Fruit fly (Drosophila melanogaster) whole organism, wandering third instar larva: ENCODE measurements around the gene trol.
A peak's percentile ranks its signal among the peaks of the same experiment; 100 is the strongest.

Source experiments
- Abd-B ChIP-seq: fragments of >200 bp; optimal IDR thresholded peaks from 2 replicates; lab custom pipeline; 2017; ENCODE audit warnings: missing biosample characterization, missing genetic modification characterization
- CG32264 ChIP-seq: fragments of 200-800 bp; sonication (Bioruptor generic); optimal IDR thresholded peaks from 2 replicates; lab custom pipeline; 2016; ENCODE audit warnings: missing biosample characterization, missing genetic modification characterization
- CG9705 ChIP-seq: fragments of 200-800 bp; sonication (Bioruptor generic); optimal IDR thresholded peaks from 2 replicates; lab custom pipeline; 2018; ENCODE audit warnings: missing biosample characterization, mild to moderate bottlenecking, missing genetic modification characterization
- CrebA ChIP-seq: fragments of 200-800 bp; sonication (Bioruptor generic); optimal IDR thresholded peaks from 2 replicates; lab custom pipeline; 2016; ENCODE audit warnings: missing biosample characterization, mild to moderate bottlenecking, missing genetic modification characterization, borderline replicate concordance
- Dfd ChIP-seq: fragments of >200 bp; optimal IDR thresholded peaks from 2 replicates; lab custom pipeline; 2017; ENCODE audit warnings: missing biosample characterization, missing genetic modification characterization
- Dif ChIP-seq: fragments of 200-275, 200-300 bp; sonication (Bioruptor generic); optimal IDR thresholded peaks from 2 replicates; lab custom pipeline; 2018; ENCODE audit warnings: missing biosample characterization, missing genetic modification characterization; ENCODE audit not compliant: partially characterized antibody
- GATAd ChIP-seq: sonication (Bioruptor generic); optimal IDR thresholded peaks from 2 replicates; lab custom pipeline; 2016; ENCODE audit warnings: missing biosample characterization, missing genetic modification characterization
- HLH106 ChIP-seq: fragments of 200-800 bp; optimal IDR thresholded peaks from 3 replicates; lab custom pipeline; 2019; ENCODE audit warnings: missing biosample characterization, mild to moderate bottlenecking, missing genetic modification characterization, moderate library complexity
- Hnf4 ChIP-seq: fragments of 200-800 bp; sonication (Bioruptor generic); optimal IDR thresholded peaks from 2 replicates; lab custom pipeline; 2016; ENCODE audit warnings: missing biosample characterization, mild to moderate bottlenecking, missing genetic modification characterization
- Hr78 ChIP-seq: fragments of >200 bp; optimal IDR thresholded peaks from 2 replicates; lab custom pipeline; 2017; ENCODE audit warnings: missing biosample characterization, missing genetic modification characterization
- Hr83 ChIP-seq: fragments of 200-300 bp; sonication (Bioruptor generic); optimal IDR thresholded peaks from 2 replicates; lab custom pipeline; 2016; ENCODE audit warnings: missing biosample characterization, mild to moderate bottlenecking, missing genetic modification characterization, moderate library complexity; ENCODE audit not compliant: poor library complexity, severe bottlenecking
- Jra ChIP-seq: sonication (Bioruptor generic); optimal IDR thresholded peaks from 2 replicates; lab custom pipeline; 2016; ENCODE audit warnings: missing biosample characterization, missing genetic modification characterization
- Mio ChIP-seq: sonication (Bioruptor generic); optimal IDR thresholded peaks from 2 replicates; lab custom pipeline; 2016; ENCODE audit warnings: missing biosample characterization, missing genetic modification characterization
- Myc ChIP-seq: fragments of >200 bp; optimal IDR thresholded peaks from 2 replicates; lab custom pipeline; 2017
- N ChIP-seq: fragments of >200 bp; optimal IDR thresholded peaks from 2 replicates; lab custom pipeline; 2018; ENCODE audit warnings: missing biosample characterization, missing external identifiers, missing genetic modification characterization
- OdsH ChIP-seq: fragments of 200-800 bp; sonication (Bioruptor generic); optimal IDR thresholded peaks from 2 replicates; lab custom pipeline; 2016; ENCODE audit warnings: missing biosample characterization, mild to moderate bottlenecking, missing genetic modification characterization
- Rel ChIP-seq, 2 experiments: fragments of 200-800 bp; sonication (Bioruptor generic) in 1 of 2; optimal IDR thresholded peaks; 2 replicates in 1 of 2; 3 replicates in 1 of 2; lab custom pipeline; 2016 to 2019; ENCODE audit warnings: mild to moderate bottlenecking in 2 of 2, missing biosample characterization in 2 of 2, missing genetic modification characterization in 2 of 2, moderate library complexity in 1 of 2
- Sp1 ChIP-seq: fragments of 200-800 bp; sonication (Bioruptor generic); optimal IDR thresholded peaks from 3 replicates; lab custom pipeline; 2019; ENCODE audit warnings: missing biosample characterization, mild to moderate bottlenecking, missing genetic modification characterization, moderate library complexity
- Vsx2 ChIP-seq: fragments of 200-300, 225-300 bp; sonication (Bioruptor generic); optimal IDR thresholded peaks from 2 replicates; lab custom pipeline; 2018; ENCODE audit warnings: missing biosample characterization, missing genetic modification characterization; ENCODE audit not compliant: partially characterized antibody
- br ChIP-seq: fragments of 200-800 bp; sonication (Bioruptor generic); optimal IDR thresholded peaks from 2 replicates; lab custom pipeline; 2016; ENCODE audit warnings: missing biosample characterization, missing genetic modification characterization
- brk ChIP-seq: fragments of 200-800 bp; sonication (Bioruptor generic); optimal IDR thresholded peaks from 2 replicates; lab custom pipeline; 2016; ENCODE audit warnings: missing biosample characterization, mild to moderate bottlenecking, missing genetic modification characterization
- dl ChIP-seq, 2 experiments: fragments of 175-275, 200-275 bp in 1 of 2; fragments of 200-275 bp in 1 of 2; sonication (Bioruptor generic); optimal IDR thresholded peaks; lab custom pipeline; 2018; ENCODE audit warnings: mild to moderate bottlenecking in 2 of 2, missing biosample characterization in 2 of 2, missing genetic modification characterization in 2 of 2, moderate library complexity in 2 of 2; ENCODE audit not compliant: partially characterized antibody in 2 of 2, insufficient read depth in 1 of 2
- dmrt93B ChIP-seq: fragments of 200-800 bp; sonication (Bioruptor generic); optimal IDR thresholded peaks from 2 replicates; lab custom pipeline; 2018; ENCODE audit warnings: missing biosample characterization, mild to moderate bottlenecking, missing genetic modification characterization
- dsf ChIP-seq: sonication (Bioruptor generic); optimal IDR thresholded peaks from 2 replicates; lab custom pipeline; 2016; ENCODE audit warnings: missing biosample characterization, missing genetic modification characterization, borderline replicate concordance
- ey ChIP-seq: fragments of 200-800 bp; sonication (Bioruptor generic); optimal IDR thresholded peaks from 2 replicates; lab custom pipeline; 2016; ENCODE audit warnings: missing biosample characterization, missing genetic modification characterization
- foxo ChIP-seq, 2 experiments: fragments of 200-800 bp; sonication (Bioruptor generic); optimal IDR thresholded peaks; 2 replicates in 1 of 2; 3 replicates in 1 of 2; lab custom pipeline; 2016 to 2017; ENCODE audit warnings: missing biosample characterization in 2 of 2, missing genetic modification characterization in 2 of 2
- fru ChIP-seq: fragments of 200-800 bp; sonication (Bioruptor generic); optimal IDR thresholded peaks from 3 replicates; lab custom pipeline; 2016; ENCODE audit warnings: missing biosample characterization, mild to moderate bottlenecking, missing genetic modification characterization
- h ChIP-seq: fragments of 200-800 bp; sonication (Bioruptor generic); optimal IDR thresholded peaks from 3 replicates; lab custom pipeline; 2016; ENCODE audit warnings: missing biosample characterization, mild to moderate bottlenecking, missing genetic modification characterization
- jim ChIP-seq: fragments of 175-275, 200-325 bp; sonication (Bioruptor generic); optimal IDR thresholded peaks from 2 replicates; lab custom pipeline; 2016; ENCODE audit warnings: missing biosample characterization, mild to moderate bottlenecking, missing genetic modification characterization
- lola ChIP-seq: fragments of >200 bp; optimal IDR thresholded peaks from 2 replicates; lab custom pipeline; 2017; ENCODE audit warnings: missing biosample characterization, missing genetic modification characterization
- pan ChIP-seq: fragments of >200 bp; optimal IDR thresholded peaks from 2 replicates; lab custom pipeline; 2017
- psq ChIP-seq: fragments of 200-800 bp; sonication (Bioruptor generic); optimal IDR thresholded peaks from 3 replicates; lab custom pipeline; 2017; ENCODE audit warnings: missing biosample characterization, mild to moderate bottlenecking, missing genetic modification characterization, moderate library complexity
- rgr ChIP-seq: fragments of 200-800 bp; sonication (Bioruptor generic); optimal IDR thresholded peaks from 3 replicates; lab custom pipeline; 2016; ENCODE audit warnings: missing biosample characterization, mild to moderate bottlenecking, missing genetic modification characterization
- sage ChIP-seq: fragments of 200-800 bp; sonication (Bioruptor generic); optimal IDR thresholded peaks from 2 replicates; lab custom pipeline; 2016; ENCODE audit warnings: missing biosample characterization, mild to moderate bottlenecking, missing genetic modification characterization
- sv ChIP-seq: fragments of 200-800 bp; sonication (Bioruptor generic); optimal IDR thresholded peaks from 3 replicates; lab custom pipeline; 2016; ENCODE audit warnings: missing biosample characterization, missing genetic modification characterization
- tai ChIP-seq: sonication (Bioruptor generic); optimal IDR thresholded peaks from 2 replicates; lab custom pipeline; 2016; ENCODE audit warnings: missing biosample characterization, missing genetic modification characterization
- usp ChIP-seq: fragments of >200 bp; optimal IDR thresholded peaks from 2 replicates; lab custom pipeline; 2017; ENCODE audit warnings: missing biosample characterization, missing genetic modification characterization
- woc ChIP-seq: sonication (Bioruptor generic); optimal IDR thresholded peaks from 2 replicates; lab custom pipeline; 2016; ENCODE audit warnings: missing biosample characterization, mild to moderate bottlenecking, missing genetic modification characterization

Gene trol

dm6 chrX:2457863-2458458 lies 87.3 kb downstream of the trol start:
- TF ChIP-seq Abd-B (GFP tag; lab: Kevin White, UChicago) (no peak), pan (lab: Kevin White, UChicago) (no peak), GATAd (GFP tag; lab: Kevin White, UChicago) (no peak), N (GFP tag; lab: Kevin White, UChicago) (no peak), sv (GFP tag; lab: Kevin White, UChicago) (no peak), lola (GFP tag; lab: Kevin White, UChicago) (no peak), Myc (no peak), psq (GFP tag; lab: Kevin White, UChicago) (no peak), Dfd (GFP tag; lab: Kevin White, UChicago) (no peak), woc (GFP tag; lab: Kevin White, UChicago) (no peak), Hr78 (GFP tag; lab: Kevin White, UChicago) (no peak), Jra (GFP tag; lab: Kevin White, UChicago) (no peak), Rel (GFP tag; optimal IDR thresholded peaks at IDR 0.05; lab: Kevin White, UChicago) (no peak), Rel (tag; optimal IDR thresholded peaks at IDR 0.05; lab: Kevin White, UChicago) (no peak), Dif (GFP tag; lab: Kevin White, UChicago) (no peak), Vsx2 (no peak), CG9705 (GFP tag; lab: Kevin White, UChicago) (no peak), fru (GFP tag; lab: Kevin White, UChicago) (no peak), OdsH (GFP tag; lab: Kevin White, UChicago) (no peak), rgr (GFP tag; lab: Kevin White, UChicago) (no peak)

dm6 chrX:2455337-2456246 lies 89.6 kb downstream of the trol start:
- no peak for TF ChIP-seq usp (GFP tag; lab: Kevin White, UChicago)
- TF ChIP-seq Rel (GFP tag; optimal IDR thresholded peaks at IDR 0.05; lab: Kevin White, UChicago) = no peak
- no peak for TF ChIP-seq Rel (tag; optimal IDR thresholded peaks at IDR 0.05; lab: Kevin White, UChicago)
- peak; percentile 8 for TF ChIP-seq dmrt93B
- TF ChIP-seq tai (GFP tag; lab: Kevin White, UChicago) = no peak
- TF ChIP-seq psq (GFP tag; lab: Kevin White, UChicago) = peak; percentile 25
- TF ChIP-seq Abd-B (GFP tag; lab: Kevin White, UChicago) = no peak
- peak; percentile 43 for TF ChIP-seq rgr (GFP tag; lab: Kevin White, UChicago)
- peak; percentile 56 for TF ChIP-seq ey (GFP tag; lab: Kevin White, UChicago)
- TF ChIP-seq dsf (GFP tag; lab: Kevin White, UChicago) = no peak
- no peak for TF ChIP-seq jim
- peak; percentile 77 for TF ChIP-seq woc (GFP tag; lab: Kevin White, UChicago)
- no peak for TF ChIP-seq CG9705 (GFP tag; lab: Kevin White, UChicago)
- no peak for TF ChIP-seq CG32264 (GFP tag; lab: Kevin White, UChicago)
- no peak for TF ChIP-seq lola (GFP tag; lab: Kevin White, UChicago)
- peak; percentile 10 for TF ChIP-seq Hr83 (GFP tag; lab: Kevin White, UChicago)
- no peak for TF ChIP-seq dl (GFP tag; optimal IDR thresholded peaks at IDR 0.05; lab: Kevin White, UChicago; ENCODE audit: insufficient read depth in 1 of 2, partially characterized antibody in 2 of 2)
- TF ChIP-seq CrebA = no peak
- no peak for TF ChIP-seq Vsx2
- no peak for TF ChIP-seq pan (lab: Kevin White, UChicago)
- TF ChIP-seq Jra (GFP tag; lab: Kevin White, UChicago) = no peak
- peak; percentile 47 for TF ChIP-seq br (GFP tag; lab: Kevin White, UChicago)
- TF ChIP-seq N (GFP tag; lab: Kevin White, UChicago) = no peak
- peak; percentile 28 for TF ChIP-seq Hnf4 (GFP tag; lab: Kevin White, UChicago)
- TF ChIP-seq Hr78 (GFP tag; lab: Kevin White, UChicago) = no peak
- TF ChIP-seq fru (GFP tag; lab: Kevin White, UChicago) = peak; percentile 61
- TF ChIP-seq OdsH (GFP tag; lab: Kevin White, UChicago) = peak; percentile 52
- TF ChIP-seq Sp1 = peak; percentile 22
- no peak for TF ChIP-seq Mio (GFP tag; lab: Kevin White, UChicago)
- TF ChIP-seq Myc = no peak
- no peak for TF ChIP-seq brk (GFP tag; lab: Kevin White, UChicago)
- TF ChIP-seq GATAd (GFP tag; lab: Kevin White, UChicago) = no peak
- TF ChIP-seq Dfd (GFP tag; lab: Kevin White, UChicago) = peak; percentile 47
- TF ChIP-seq sv (GFP tag; lab: Kevin White, UChicago) = no peak
- peak; percentile 34 for TF ChIP-seq HLH106 (tag; lab: Kevin White, UChicago)
- TF ChIP-seq Dif (GFP tag; lab: Kevin White, UChicago) = no peak
- no peak for TF ChIP-seq sage (GFP tag; lab: Kevin White, UChicago)
- TF ChIP-seq foxo (GFP tag; optimal IDR thresholded peaks at IDR 0.05; lab: Kevin White, UChicago) = peak in 1 of 2 experiments; percentile 53
- peak; percentile 47 for TF ChIP-seq h (GFP tag; lab: Kevin White, UChicago)
